Worm (Caenorhabditis elegans): ENCODE data around the gene decr-1.1.

Gene decr-1.1

DNA sequence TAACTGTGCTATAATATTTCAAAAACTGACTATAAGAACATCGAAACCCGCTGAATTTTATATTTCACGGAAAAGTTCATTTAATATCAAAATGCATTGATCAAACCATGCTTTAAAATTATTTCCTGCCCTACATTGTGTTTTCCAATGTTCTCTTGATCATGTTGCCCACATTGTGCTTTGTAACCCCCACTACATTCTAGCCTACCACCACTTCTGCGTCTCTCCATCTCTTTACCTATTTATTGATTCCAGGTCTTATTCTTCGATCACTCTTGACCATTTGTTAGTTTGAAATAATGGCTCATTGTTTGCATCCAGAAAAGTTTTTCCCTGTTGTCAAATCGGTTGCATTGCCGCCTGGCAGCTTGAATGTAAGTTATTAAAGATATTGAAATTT, at the start of gene decr-1.1:
Gene decr-1.1 (plus strand): TSS at position 210 of the 400 bp plus-strand sequence.
- no peak for TF ChIP-seq sem-2 (GFP tag; optimal IDR thresholded peaks at IDR 0.05)
- TF ChIP-seq elt-1 (tag; optimal IDR thresholded peaks at IDR 0.05; ENCODE audit: borderline replicate concordance, insufficient read depth), result no peak
- peak; percentile 19 for TF ChIP-seq nhr-12 (tag; optimal IDR thresholded peaks at IDR 0.05)
- no peak for TF ChIP-seq mls-2 (tag; optimal IDR thresholded peaks at IDR 0.05)
- no peak for TF ChIP-seq lin-32 (GFP tag; optimal IDR thresholded peaks at IDR 0.05)

ce11 chrV:13736147-13736546, 46.1 kb upstream of the decr-1.1 start, which contains the start of gene F35E12.6:
F35E12.6 (minus strand) TSS chrV:13736247.
- TF ChIP-seq nhr-12 (tag; optimal IDR thresholded peaks at IDR 0.05) (no peak), elt-3 (tag; optimal IDR thresholded peaks at IDR 0.05) (no peak), ceh-39 (tag; optimal IDR thresholded peaks at IDR 0.05) (no peak), M03D4.4 (tag; optimal IDR thresholded peaks at IDR 0.05) (no peak), unc-39 (tag; optimal IDR thresholded peaks at IDR 0.05) (no peak), cnd-1 (tag; optimal IDR thresholded peaks at IDR 0.05) (no peak), ham-2 (GFP tag; optimal IDR thresholded peaks at IDR 0.05) (no peak), nhr-76 (tag; optimal IDR thresholded peaks at IDR 0.05) (no peak), flh-1 (GFP tag; optimal IDR thresholded peaks at IDR 0.05) (no peak), lin-32 (GFP tag; optimal IDR thresholded peaks at IDR 0.05) (no peak), mep-1 (tag; optimal IDR thresholded peaks at IDR 0.05) (no peak), mls-2 (tag; optimal IDR thresholded peaks at IDR 0.05) (no peak), unc-120 (tag; optimal IDR thresholded peaks at IDR 0.05; ENCODE audit: poor library complexity, severe bottlenecking) (no peak), ztf-11 (tag; optimal IDR thresholded peaks at IDR 0.05) (no peak), tbx-8 (GFP tag; optimal IDR thresholded peaks at IDR 0.05) (no peak), lin-13 (tag; optimal IDR thresholded peaks at IDR 0.05) (no peak)

ce11 chrV:13738374-13738773, 43.8 kb upstream of the decr-1.1 start, which contains the start of gene irg-5:
irg-5 (minus strand) TSS chrV:13738474.
- TF ChIP-seq M03D4.4 (tag; optimal IDR thresholded peaks at IDR 0.05) (no peak), elt-1 (tag; optimal IDR thresholded peaks at IDR 0.05; ENCODE audit: borderline replicate concordance, insufficient read depth) (no peak), unc-62 (GFP tag; optimal IDR thresholded peaks at IDR 0.05) (no peak)

DNA sequence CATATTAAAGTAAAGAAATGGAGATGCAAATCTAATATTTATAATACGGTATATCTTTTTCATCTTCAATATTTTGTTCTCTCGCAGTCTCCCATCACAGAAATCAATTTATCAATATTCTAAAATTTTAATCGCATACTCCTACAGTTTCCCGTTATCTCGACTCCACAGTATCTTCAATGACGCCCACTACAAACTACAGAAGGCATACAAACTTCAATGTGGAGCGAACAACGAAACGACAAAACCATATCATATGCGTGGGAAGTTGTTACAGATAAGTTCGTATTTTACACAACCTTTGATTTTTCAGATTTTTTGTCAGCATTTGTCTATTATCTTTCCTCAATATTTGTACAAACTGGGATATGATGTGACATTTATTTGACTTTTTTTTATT, 42.3 kb upstream of the decr-1.1 start:
- TF ChIP-seq ces-1 (GFP tag; optimal IDR thresholded peaks at IDR 0.05) (no peak), flh-1 (GFP tag; optimal IDR thresholded peaks at IDR 0.05) (no peak), nhr-76 (tag; optimal IDR thresholded peaks at IDR 0.05) (no peak), blmp-1 (tag; optimal IDR thresholded peaks at IDR 0.05) (no peak), nhr-2 (tag; optimal IDR thresholded peaks at IDR 0.05) (no peak), hlh-1 (tag; optimal IDR thresholded peaks at IDR 0.05) (no peak), sem-2 (GFP tag; optimal IDR thresholded peaks at IDR 0.05) (no peak), mls-2 (tag; optimal IDR thresholded peaks at IDR 0.05) (no peak), nhr-237 (tag; optimal IDR thresholded peaks at IDR 0.05) (no peak), cnd-1 (tag; optimal IDR thresholded peaks at IDR 0.05) (no peak), lin-32 (GFP tag; optimal IDR thresholded peaks at IDR 0.05) (no peak), pha-4 (tag; optimal IDR thresholded peaks at IDR 0.05) (no peak), elt-1 (tag; optimal IDR thresholded peaks at IDR 0.05; ENCODE audit: borderline replicate concordance, insufficient read depth) (no peak), tbx-8 (GFP tag; optimal IDR thresholded peaks at IDR 0.05) (no peak), ceh-83 (GFP tag; optimal IDR thresholded peaks at IDR 0.05) (no peak), mep-1 (tag; optimal IDR thresholded peaks at IDR 0.05) (no peak)

ce11 chrV:13744901-13745300, 37.3 kb upstream of the decr-1.1 start, which contains the start of gene F35E12.9:
F35E12.9 (minus strand) TSS chrV:13745127.
- TF ChIP-seq nhr-76 (tag; optimal IDR thresholded peaks at IDR 0.05), result no peak

- no peak for TF ChIP-seq ceh-43 (GFP tag; optimal IDR thresholded peaks at IDR 0.05)
- TF ChIP-seq flh-1 (GFP tag; optimal IDR thresholded peaks at IDR 0.05), result no peak
- no peak for TF ChIP-seq ces-1 (GFP tag; optimal IDR thresholded peaks at IDR 0.05)
- no peak for TF ChIP-seq ham-2 (GFP tag; optimal IDR thresholded peaks at IDR 0.05)
- TF ChIP-seq drap-1 (GFP tag; optimal IDR thresholded peaks at IDR 0.05), result no peak
- TF ChIP-seq elt-1 (tag; optimal IDR thresholded peaks at IDR 0.05; ENCODE audit: borderline replicate concordance, insufficient read depth), result no peak
Measured at ce11 chrV:13748658-13749057, 33.5 kb upstream of the decr-1.1 start, which contains the start of gene F35E12.10. F35E12.10 (minus strand) TSS chrV:13748758.
